Worm (Caenorhabditis elegans) whole organism, L4/young adult: ENCODE data around the gene tbx-32.

Experiments
- W03F9.2 ChIP-seq: fragments of 150-350 bp; optimal IDR thresholded peaks from 2 replicates; lab custom pipeline; 2014; ENCODE audit warnings: missing biosample characterization, missing genetic modification characterization
- dao-5 ChIP-seq: sonication (generic microtip); optimal IDR thresholded peaks from 2 replicates; lab custom pipeline; 2016; ENCODE audit warnings: missing genotype, missing genetic modification characterization, moderate library complexity, missing compliant biosample characterization
- him-1 ChIP-seq: sonication (generic microtip); optimal IDR thresholded peaks from 2 replicates; lab custom pipeline; 2016; ENCODE audit warnings: missing genotype, missing genetic modification reagents, missing genetic modification characterization, missing compliant biosample characterization

ce11 chrX:1620678-1621449 is 34.4 kb upstream of the tbx-32 start, which contains the start of gene H11E01.2:
- TF ChIP-seq dao-5, result no peak
- no peak for TF ChIP-seq him-1
- no peak for TF ChIP-seq W03F9.2 (tag; lab: Kevin White, UChicago)
